Worm (Caenorhabditis elegans) whole organism, L4/young adult: ENCODE results near the gene F55A4.7.

Experiments
- W03F9.2 ChIP-seq: fragments of 150-350 bp; optimal IDR thresholded peaks from 2 replicates; lab custom pipeline; 2014; ENCODE audit warnings: missing biosample characterization, missing genetic modification characterization
- dao-5 ChIP-seq: sonication (generic microtip); optimal IDR thresholded peaks from 2 replicates; lab custom pipeline; 2016; ENCODE audit warnings: missing genotype, missing genetic modification characterization, moderate library complexity, missing compliant biosample characterization
- him-1 ChIP-seq: sonication (generic microtip); optimal IDR thresholded peaks from 2 replicates; lab custom pipeline; 2016; ENCODE audit warnings: missing genotype, missing genetic modification reagents, missing genetic modification characterization, missing compliant biosample characterization

ce11 chrX:1005026-1005425 is 33.2 kb downstream of the F55A4.7 start:
- TF ChIP-seq him-1 (tag; lab: Kevin White, UChicago) (no peak), dao-5 (tag; lab: Kevin White, UChicago) (no peak), W03F9.2 (tag; lab: Kevin White, UChicago) (no peak)
